Fruit fly (Drosophila melanogaster) whole organism, prepupa: ENCODE measurements around the gene CG11791.

ENCODE experiments used
- CG6163 ChIP-seq: fragments of 200-800 bp; sonication (Bioruptor generic); IDR thresholded peaks from 3 replicates; pipeline ENCODE4 v1.3.6; 2022; ENCODE audit warnings: missing biosample characterization, missing genetic modification characterization
- CG6276 ChIP-seq: fragments of 200-800 bp; sonication (Bioruptor generic); optimal IDR thresholded peaks from 2 replicates; lab custom pipeline; 2017; ENCODE audit warnings: missing biosample characterization, mild to moderate bottlenecking, missing genetic modification characterization
- CG6854 ChIP-seq: fragments of 200-800 bp; sonication (Bioruptor generic); optimal IDR thresholded peaks from 2 replicates; lab custom pipeline; 2017; ENCODE audit warnings: missing biosample characterization, mild to moderate bottlenecking, missing genetic modification characterization
- CG8119 ChIP-seq: fragments of 200-800 bp; sonication (Bioruptor generic); IDR thresholded peaks from 3 replicates; pipeline ENCODE4 v1.3.6; 2022; ENCODE audit warnings: missing biosample characterization, missing genetic modification characterization
- CG8632 ChIP-seq: fragments of 200-800 bp; sonication (Bioruptor generic); optimal IDR thresholded peaks from 3 replicates; lab custom pipeline; 2016; ENCODE audit warnings: missing biosample characterization, missing genetic modification characterization
- CG9139 ChIP-seq: fragments of 200-800 bp; sonication (Bioruptor generic); optimal IDR thresholded peaks from 3 replicates; lab custom pipeline; 2017; ENCODE audit warnings: missing biosample characterization, mild to moderate bottlenecking, missing genetic modification characterization
- OdsH ChIP-seq: fragments of 200-800 bp; sonication (Bioruptor generic); optimal IDR thresholded peaks from 3 replicates; lab custom pipeline; 2016; ENCODE audit warnings: missing biosample characterization, missing genetic modification characterization
- Smox ChIP-seq: fragments of 200-800 bp; sonication (Bioruptor generic); optimal IDR thresholded peaks from 3 replicates; lab custom pipeline; 2016; ENCODE audit warnings: missing biosample characterization, missing genetic modification characterization
- dsx ChIP-seq: fragments of 200-800 bp; optimal IDR thresholded peaks from 3 replicates; lab custom pipeline; 2019; ENCODE audit warnings: missing biosample characterization, mild to moderate bottlenecking, missing genetic modification characterization, moderate library complexity; ENCODE audit not compliant: poor library complexity, severe bottlenecking
- esn ChIP-seq: fragments of 200-800 bp; sonication (Bioruptor generic); optimal IDR thresholded peaks from 2 replicates; lab custom pipeline; 2016; ENCODE audit warnings: missing biosample characterization, mild to moderate bottlenecking, missing genetic modification characterization, moderate library complexity
- net ChIP-seq: fragments of 200-800 bp; sonication (Bioruptor generic); optimal IDR thresholded peaks from 3 replicates; lab custom pipeline; 2016; ENCODE audit warnings: missing biosample characterization, missing genetic modification characterization
- salr ChIP-seq, 2 experiments: fragments of 200-800 bp; sonication (Bioruptor generic); optimal IDR thresholded peaks; 3 replicates each; lab custom pipeline; 2016 to 2018; ENCODE audit warnings: missing biosample characterization in 2 of 2, missing genetic modification characterization in 2 of 2, mild to moderate bottlenecking in 1 of 2
- spab ChIP-seq: fragments of 200-800 bp; sonication (Bioruptor generic); optimal IDR thresholded peaks from 2 replicates; lab custom pipeline; 2017; ENCODE audit warnings: missing biosample characterization, mild to moderate bottlenecking, missing genetic modification characterization, missing genetic modification reagents
- topi ChIP-seq: fragments of 200-800 bp; sonication (Bioruptor generic); optimal IDR thresholded peaks from 3 replicates; lab custom pipeline; 2016; ENCODE audit warnings: missing biosample characterization, missing genetic modification characterization

dm6 chr3R:25097486-25097885 is 48.1 kb downstream of the CG11791 start, which contains the start of the genes CG33095 and CG33096:
- TF ChIP-seq CG9139 (no peak), Smox (GFP tag; lab: Kevin White, UChicago) (no peak), salr (GFP tag; optimal IDR thresholded peaks at IDR 0.05; lab: Kevin White, UChicago) (no peak), CG6276 (GFP tag; lab: Kevin White, UChicago) (no peak), CG8632 (GFP tag; lab: Kevin White, UChicago) (no peak), CG6163 (no peak), esn (GFP tag; lab: Kevin White, UChicago) (no peak), CG6854 (no peak), CG8119 (no peak), spab (GFP tag; lab: Kevin White, UChicago) (no peak), net (no peak), OdsH (no peak), topi (GFP tag; lab: Kevin White, UChicago) (no peak), dsx (GFP tag; lab: Kevin White, UChicago) (no peak)
